Worm (Caenorhabditis elegans): Measurements from ENCODE around the gene teg-1.

DNA sequence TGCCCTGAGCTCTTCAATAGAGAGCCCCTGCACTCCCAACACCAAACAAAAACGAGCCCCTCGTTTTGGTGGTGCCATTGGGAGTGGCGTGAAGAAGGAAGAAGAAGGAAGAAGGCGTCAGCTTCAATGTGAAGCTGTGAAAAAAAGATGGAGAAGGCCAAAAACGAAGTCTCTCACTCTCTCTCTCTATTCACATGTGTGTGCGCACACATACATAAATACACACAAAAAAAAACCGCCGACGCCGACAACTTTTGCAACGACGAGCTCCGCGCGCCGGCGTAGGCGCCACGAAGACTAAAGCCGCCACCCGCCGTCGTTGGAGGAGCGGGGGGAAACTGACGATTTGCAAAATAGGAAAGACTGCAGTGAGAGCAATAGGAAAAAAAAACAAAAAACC lies 18.0 kb upstream of the teg-1 start:
- TF ChIP-seq ama-1 (optimal IDR thresholded peaks at IDR 0.05) = no peak
- no peak for TF ChIP-seq aly-1 (tag; optimal IDR thresholded peaks at IDR 0.05)
- no peak for TF ChIP-seq flt-1 (GFP tag; IDR thresholded peaks at IDR 0.05)

All from whole organism, early embryonic.